Fruit fly (Drosophila melanogaster) S2 (cell line): ENCODE measurements around the gene a10.

ENCODE experiments used
- CG8478 ChIP-seq: fragments of >200 bp; optimal IDR thresholded peaks from 2 replicates; lab custom pipeline; 2018
- CTCF ChIP-seq, 2 experiments: fragments of >200 bp; optimal IDR thresholded peaks; 2 replicates each; lab custom pipeline; 2018

The a10 gene

dm6 chr3L:17023641-17024040 lies at the start of gene a10:
Gene a10 (minus strand): TSS chr3L:17023741.
- TF ChIP-seq CTCF (optimal IDR thresholded peaks at IDR 0.05; lab: Kevin White, UChicago) = no peak
- no peak for TF ChIP-seq CG8478

- TF ChIP-seq CTCF (optimal IDR thresholded peaks at IDR 0.05; lab: Kevin White, UChicago) (no peak), CG8478 (no peak)
These were observed 31.9 kb upstream of the a10 start, which contains the start of gene CG7724 for dm6 chr3L:17055467-17055877. Gene CG7724 (plus strand): TSS chr3L:17055613.

dm6 chr3L:17053932-17054331 lies 30.4 kb upstream of the a10 start:
- no peak for TF ChIP-seq CTCF (optimal IDR thresholded peaks at IDR 0.05; lab: Kevin White, UChicago)
- no peak for TF ChIP-seq CG8478

- TF ChIP-seq CTCF (optimal IDR thresholded peaks at IDR 0.05; lab: Kevin White, UChicago) (no peak), CG8478 (no peak)
These were observed 28.9 kb upstream of the a10 start for dm6 chr3L:17052388-17052905.

dm6 chr3L:17051472-17051871 lies 27.9 kb upstream of the a10 start:
- TF ChIP-seq CTCF (optimal IDR thresholded peaks at IDR 0.05; lab: Kevin White, UChicago) (no peak), CG8478 (no peak)

dm6 chr3L:17050661-17051452 lies 27.3 kb upstream of the a10 start:
- no peak for TF ChIP-seq CTCF (optimal IDR thresholded peaks at IDR 0.05; lab: Kevin White, UChicago)
- no peak for TF ChIP-seq CG8478

dm6 chr3L:17049912-17050345 lies 26.4 kb upstream of the a10 start:
- TF ChIP-seq CTCF (optimal IDR thresholded peaks at IDR 0.05; lab: Kevin White, UChicago) = no peak
- TF ChIP-seq CG8478 = no peak

- no peak for TF ChIP-seq CTCF (optimal IDR thresholded peaks at IDR 0.05; lab: Kevin White, UChicago)
- no peak for TF ChIP-seq CG8478
These were observed 25.8 kb upstream of the a10 start, which contains the start of gene rogdi for dm6 chr3L:17049314-17049713. Gene rogdi (plus strand): TSS chr3L:17049512.

dm6 chr3L:17047811-17048239 lies 24.3 kb upstream of the a10 start:
- TF ChIP-seq CG8478 (no peak), CTCF (optimal IDR thresholded peaks at IDR 0.05; lab: Kevin White, UChicago) (no peak)

dm6 chr3L:17045431-17046238 lies 22.1 kb upstream of the a10 start, which contains the start of gene TpnC73F:
Gene TpnC73F (plus strand): TSS chr3L:17046063.
- TF ChIP-seq CG8478 (no peak), CTCF (optimal IDR thresholded peaks at IDR 0.05; lab: Kevin White, UChicago) (no peak)

- TF ChIP-seq CG8478 (no peak), CTCF (optimal IDR thresholded peaks at IDR 0.05; lab: Kevin White, UChicago) (no peak)
These were observed 21.3 kb upstream of the a10 start, which contains the start of gene Pop5 for dm6 chr3L:17044799-17045198. Gene Pop5 (minus strand): TSS chr3L:17045038.

dm6 chr3L:17042297-17042921 lies 18.9 kb upstream of the a10 start, which contains the start of the genes scaf6 and Papst2:
Gene scaf6 (minus strand): TSS chr3L:17042574.
Gene Papst2 (plus strand): TSS chr3L:17042797.
- TF ChIP-seq CG8478 (no peak), CTCF (optimal IDR thresholded peaks at IDR 0.05; lab: Kevin White, UChicago) (peak; percentile 1 to 14)

- TF ChIP-seq CG8478 (no peak), CTCF (optimal IDR thresholded peaks at IDR 0.05; lab: Kevin White, UChicago) (no peak)
These were observed 12.0 kb upstream of the a10 start, which contains the start of gene beg for dm6 chr3L:17035492-17035891. Gene beg (plus strand): TSS chr3L:17035668.

- TF ChIP-seq CG8478 = no peak
- TF ChIP-seq CTCF (optimal IDR thresholded peaks at IDR 0.05; lab: Kevin White, UChicago) = no peak
These were observed 9.8 kb upstream of the a10 start for dm6 chr3L:17033309-17033708.

dm6 chr3L:17031971-17032370 lies 8.4 kb upstream of the a10 start, which contains the start of gene Ilp8:
Gene Ilp8 (minus strand): TSS chr3L:17032080.
- TF ChIP-seq CG8478 (no peak), CTCF (optimal IDR thresholded peaks at IDR 0.05; lab: Kevin White, UChicago) (no peak)
